ENCODE assay signal across 3 fruit fly cellular contexts in the genomic region with DNA sequence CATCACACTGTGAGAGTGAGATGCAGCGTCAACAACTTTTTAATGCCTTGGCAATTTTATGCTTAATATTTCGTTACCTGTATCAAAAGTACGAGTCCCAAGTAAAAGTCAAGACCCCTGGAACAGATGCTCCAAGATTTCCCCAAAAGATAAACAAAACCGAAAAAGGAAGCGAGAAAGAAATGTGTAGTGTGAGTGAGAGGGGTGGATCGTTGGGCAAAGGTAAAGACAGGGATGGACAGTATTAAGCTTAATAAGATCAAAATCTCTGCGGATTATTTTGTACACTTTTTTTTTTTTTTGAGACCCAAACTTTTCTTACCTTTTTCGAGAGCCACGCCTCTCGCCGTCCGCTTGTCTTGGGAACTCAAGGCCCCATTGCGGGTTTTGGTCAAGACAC.
TF ChIP-seq lines count a peak whose summit lies in the region.

No protein-coding gene starts in this region.

- no peak for TF ChIP-seq CTCF in whole organism, embryonic (GFP tag; optimal IDR thresholded peaks at IDR 0.05; lab: Kevin White, UChicago)

TF ChIP-seq in whole organism, embryonic, 481 proteins besides CTCF, POLR2A, EP300 and RAD21:
- TF ChIP-seq oc (tag; optimal IDR thresholded peaks at IDR 0.05; lab: Kevin White, UChicago) (peak; percentile 53), CG8290 (GFP tag; optimal IDR thresholded peaks at IDR 0.05; lab: Kevin White, UChicago) (no peak), CG8290 (tag; optimal IDR thresholded peaks at IDR 0.05; lab: Kevin White, UChicago) (no peak), CG7745 (tag; optimal IDR thresholded peaks at IDR 0.05; lab: Kevin White, UChicago) (no peak), CG12299 (tag; optimal IDR thresholded peaks at IDR 0.05; lab: Kevin White, UChicago) (no peak), CG4424 (GFP tag; optimal IDR thresholded peaks at IDR 0.05; lab: Kevin White, UChicago) (no peak), C15 (GFP tag; IDR thresholded peaks at IDR 0.05; lab: Robert Waterston, UW) (no peak), CG13894 (tag; optimal IDR thresholded peaks at IDR 0.05; lab: Kevin White, UChicago) (peak; percentile 29)
TF ChIP-seq in whole organism, embryonic: peak in this region for 2.

TF ChIP-seq in whole organism, prepupa, 60 proteins besides CTCF, POLR2A, EP300 and RAD21:
- no peak for TF ChIP-seq CG10631 (GFP tag; optimal IDR thresholded peaks at IDR 0.05; lab: Kevin White, UChicago)
- TF ChIP-seq svp (GFP tag; lab: Kevin White, UChicago), result peak; percentile 66
- peak; percentile 46 for TF ChIP-seq Blimp-1 (GFP tag; optimal IDR thresholded peaks at IDR 0.05; lab: Kevin White, UChicago)
TF ChIP-seq in whole organism, prepupa: peak in this region for 2.

TF ChIP-seq in whole organism, wandering third instar larva, 38 proteins besides CTCF, POLR2A, EP300 and RAD21:
- TF ChIP-seq psq (GFP tag; optimal IDR thresholded peaks at IDR 0.05; lab: Kevin White, UChicago) (peak; percentile 76), brk (GFP tag; optimal IDR thresholded peaks at IDR 0.05; lab: Kevin White, UChicago) (no peak), Hnf4 (GFP tag; optimal IDR thresholded peaks at IDR 0.05; lab: Kevin White, UChicago) (no peak), GATAd (GFP tag; optimal IDR thresholded peaks at IDR 0.05; lab: Kevin White, UChicago) (no peak), Myc (optimal IDR thresholded peaks at IDR 0.05; lab: Kevin White, UChicago) (no peak)
